Fruit fly (Drosophila melanogaster): ENCODE results near the gene Tat.
A peak's percentile ranks its signal among the peaks of the same experiment; 100 is the strongest.

Gene Tat

DNA sequence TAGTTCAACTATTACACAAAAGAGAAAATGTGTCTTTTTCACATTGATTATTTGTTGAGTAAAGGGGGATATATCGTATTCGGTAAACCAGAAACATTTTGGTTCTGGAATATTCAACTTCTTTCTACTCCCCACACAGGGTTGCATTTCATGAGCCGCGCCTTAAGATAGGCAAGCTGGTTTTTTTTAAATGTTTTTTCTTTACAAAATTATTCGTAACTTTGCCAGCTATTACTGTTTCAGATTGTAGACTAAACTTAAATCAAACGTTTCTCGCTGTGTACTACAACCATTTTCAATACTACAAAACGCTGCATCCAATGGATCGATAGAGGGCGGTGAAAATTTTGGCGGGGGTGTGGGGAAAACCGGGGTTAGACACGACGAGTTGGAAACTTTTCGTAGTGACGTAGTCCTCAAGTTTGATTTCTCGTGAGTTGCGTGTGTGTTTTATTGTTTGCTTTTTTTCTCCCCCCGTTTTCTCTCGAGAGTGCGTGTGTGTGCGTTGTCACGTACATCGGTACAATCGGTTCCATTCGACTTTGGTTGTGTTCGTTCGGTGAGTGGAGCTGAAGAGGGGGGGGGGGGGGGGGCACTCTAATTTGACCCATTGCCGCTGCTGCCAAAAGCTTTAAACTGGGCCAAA lies 47.4 kb upstream of the Tat start (continued):
- TF ChIP-seq gem (tag; optimal IDR thresholded peaks at IDR 0.05) (peak; percentile 67), bsh (GFP tag; optimal IDR thresholded peaks at IDR 0.05) (peak in 1 of 2 experiments; percentile 52), kay (GFP tag; optimal IDR thresholded peaks at IDR 0.05) (no peak), gfzf (GFP tag; optimal IDR thresholded peaks at IDR 0.05) (no peak), CG15011 (GFP tag; optimal IDR thresholded peaks at IDR 0.05) (no peak), CG13123 (GFP tag; optimal IDR thresholded peaks at IDR 0.05) (no peak), en (GFP tag; optimal IDR thresholded peaks at IDR 0.05) (no peak), ase (GFP tag; IDR thresholded peaks at IDR 0.05) (0 out of 3 replicates have a peak, but pooled peaks have one; percentile 11), eve (GFP tag; optimal IDR thresholded peaks at IDR 0.05) (peak in 1 of 2 experiments; percentile 53), Hmx (GFP tag; optimal IDR thresholded peaks at IDR 0.05) (no peak), dan (GFP tag; IDR thresholded peaks at IDR 0.05) (no peak), danr (GFP tag; IDR thresholded peaks at IDR 0.05) (no peak), chm (GFP tag; IDR thresholded peaks at IDR 0.05) (no peak), CG15073 (GFP tag; optimal IDR thresholded peaks at IDR 0.05) (no peak), NFAT (GFP tag; IDR thresholded peaks at IDR 0.05) (no peak), grn (GFP tag; optimal IDR thresholded peaks at IDR 0.05) (no peak), GATAe (GFP tag; conservative IDR thresholded peaks at IDR 0.05) (no peak)

- TF ChIP-seq CG17829 (tag; optimal IDR thresholded peaks at IDR 0.05) (peak; percentile 17), CG4820 (GFP tag; optimal IDR thresholded peaks at IDR 0.05) (no peak), lov (optimal IDR thresholded peaks at IDR 0.05) (no peak), lov (GFP tag; IDR thresholded peaks at IDR 0.05) (no peak), CG13624 (GFP tag; optimal IDR thresholded peaks at IDR 0.05) (peak; percentile 5), HLHmδ (GFP tag; optimal IDR thresholded peaks at IDR 0.05) (no peak), br (optimal IDR thresholded peaks at IDR 0.05) (no peak), pb (GFP tag; optimal IDR thresholded peaks at IDR 0.05) (no peak), CG12659 (GFP tag; optimal IDR thresholded peaks at IDR 0.05) (no peak), onecut (GFP tag; IDR thresholded peaks at IDR 0.05) (no peak), danr (GFP tag; IDR thresholded peaks at IDR 0.05) (no peak), bigmax (GFP tag; optimal IDR thresholded peaks at IDR 0.05) (no peak), CG30403 (GFP tag; optimal IDR thresholded peaks at IDR 0.05) (peak; percentile 27), CG10366 (GFP tag; IDR thresholded peaks at IDR 0.05) (peak; percentile 16; the same call in 1 of the 2 replicates), Fer1 (GFP tag; optimal IDR thresholded peaks at IDR 0.05) (peak; percentile 58), CG4282 (GFP tag; optimal IDR thresholded peaks at IDR 0.05) (no peak), mirr (GFP tag; optimal IDR thresholded peaks at IDR 0.05) (no peak), CG16815 (GFP tag; optimal IDR thresholded peaks at IDR 0.05) (no peak), Rx (GFP tag; IDR thresholded peaks at IDR 0.05) (no peak), CG34376 (GFP tag; optimal IDR thresholded peaks at IDR 0.05) (no peak), Ets97D (GFP tag; optimal IDR thresholded peaks at IDR 0.05) (no peak), CG18262 (tag; optimal IDR thresholded peaks at IDR 0.05) (peak; percentile 34), Abd-B (GFP tag; optimal IDR thresholded peaks at IDR 0.05) (peak; percentile 23), Spps (tag; optimal IDR thresholded peaks at IDR 0.05) (no peak), pan (optimal IDR thresholded peaks at IDR 0.05) (no peak), pan (GFP tag; optimal IDR thresholded peaks at IDR 0.05 in 1 of 2, IDR thresholded peaks at IDR 0.05 in 1 of 2) (peak in 1 of 2 experiments; percentile 42), CG14441 (GFP tag; IDR thresholded peaks at IDR 0.05) (no peak), CG2889 (GFP tag; IDR thresholded peaks at IDR 0.05) (no peak), pita (GFP tag; optimal IDR thresholded peaks at IDR 0.05) (no peak), knrl (GFP tag; IDR thresholded peaks at IDR 0.05; ENCODE audit: partially characterized antibody) (no peak), CG18619 (GFP tag; optimal IDR thresholded peaks at IDR 0.05) (peak; percentile 51), aop (GFP tag; IDR thresholded peaks at IDR 0.05) (no peak), slp2 (GFP tag; optimal IDR thresholded peaks at IDR 0.05) (no peak)
Measured at dm6 chrX:14214505-14215449, 46.2 kb upstream of the Tat start.

Measured in whole organism, embryonic.